Fruit fly (Drosophila melanogaster) S2 (cell line): Measurements from ENCODE around the gene RpL28.

Source experiments
- CG8478 ChIP-seq: fragments of >200 bp; optimal IDR thresholded peaks from 2 replicates; lab custom pipeline; 2018
- CTCF ChIP-seq, 2 experiments: fragments of >200 bp; optimal IDR thresholded peaks; 2 replicates each; lab custom pipeline; 2018

- TF ChIP-seq CTCF (optimal IDR thresholded peaks at IDR 0.05; lab: Kevin White, UChicago) = no peak
- TF ChIP-seq CG8478 (lab: Kevin White, UChicago) = no peak
Measured at dm6 chr3L:3268161-3268560, 45.4 kb upstream of the RpL28 start, which contains the start of gene CG34265.
